Fruit fly (Drosophila melanogaster) whole organism, prepupa: ENCODE measurements around the gene CG33703.
A peak's percentile ranks its signal among the peaks of the same experiment; 100 is the strongest.

Experiments
- Blimp-1 ChIP-seq: fragments of 200-800 bp; sonication (Bioruptor generic); optimal IDR thresholded peaks from 3 replicates; lab custom pipeline; 2017; ENCODE audit warnings: missing biosample characterization, missing genetic modification characterization, mild to moderate bottlenecking, moderate library complexity, missing genetic modification reagents
- CG10631 ChIP-seq: fragments of 200-800 bp; sonication (Bioruptor generic); optimal IDR thresholded peaks from 2 replicates; lab custom pipeline; 2016; ENCODE audit warnings: missing biosample characterization, missing genetic modification characterization
- CG10669 ChIP-seq: fragments of 200-800 bp; sonication (Bioruptor generic); optimal IDR thresholded peaks from 3 replicates; lab custom pipeline; 2018; ENCODE audit warnings: missing biosample characterization, mild to moderate bottlenecking, missing genetic modification characterization, moderate library complexity
- CG11294 ChIP-seq: fragments of 200-800 bp; sonication (Bioruptor generic); IDR thresholded peaks from 2 replicates; pipeline ENCODE4 v1.3.6; 2022; ENCODE audit warnings: missing biosample characterization, missing genetic modification characterization
- CG11762 ChIP-seq: fragments of 200-800 bp; sonication (Bioruptor generic); optimal IDR thresholded peaks from 3 replicates; lab custom pipeline; 2016; ENCODE audit warnings: missing biosample characterization, missing genetic modification characterization; ENCODE audit not compliant: insufficient read depth
- CG15336 ChIP-seq: fragments of 200-800 bp; sonication (Bioruptor generic); IDR thresholded peaks from 2 replicates; pipeline ENCODE4 v1.3.6; 2022; ENCODE audit warnings: missing biosample characterization, missing genetic modification characterization
- CG1621 ChIP-seq: fragments of 200-800 bp; sonication (Bioruptor generic); optimal IDR thresholded peaks from 3 replicates; lab custom pipeline; 2018; ENCODE audit warnings: missing biosample characterization, mild to moderate bottlenecking, missing genetic modification characterization
- CG16779 ChIP-seq: fragments of 200-800 bp; sonication (Bioruptor generic); optimal IDR thresholded peaks from 3 replicates; lab custom pipeline; 2017; ENCODE audit warnings: missing biosample characterization, mild to moderate bottlenecking, missing genetic modification characterization
- CG3032 ChIP-seq: fragments of 200-800 bp; optimal IDR thresholded peaks from 2 replicates; lab custom pipeline; 2019; ENCODE audit warnings: missing biosample characterization, mild to moderate bottlenecking, missing genetic modification characterization, moderate library complexity
- CG31627 ChIP-seq: fragments of 200-800 bp; sonication (Bioruptor generic); optimal IDR thresholded peaks from 3 replicates; lab custom pipeline; 2016; ENCODE audit warnings: missing biosample characterization, missing genetic modification characterization
- CG32006 ChIP-seq: fragments of 200-800 bp; sonication (Bioruptor generic); optimal IDR thresholded peaks from 3 replicates; lab custom pipeline; 2017; ENCODE audit warnings: missing biosample characterization, mild to moderate bottlenecking, missing genetic modification characterization
- CG34406 ChIP-seq: fragments of 200-800 bp; sonication (Bioruptor generic); optimal IDR thresholded peaks from 3 replicates; lab custom pipeline; 2016; ENCODE audit warnings: missing biosample characterization, missing genetic modification characterization
- CG4318 ChIP-seq: fragments of 200-800 bp; sonication (Bioruptor generic); optimal IDR thresholded peaks from 3 replicates; lab custom pipeline; 2017; ENCODE audit warnings: missing biosample characterization, mild to moderate bottlenecking, missing genetic modification characterization
- CG6163 ChIP-seq: fragments of 200-800 bp; sonication (Bioruptor generic); IDR thresholded peaks from 3 replicates; pipeline ENCODE4 v1.3.6; 2022; ENCODE audit warnings: missing biosample characterization, missing genetic modification characterization
- CG6808 ChIP-seq: fragments of 200-800 bp; sonication (Bioruptor generic); optimal IDR thresholded peaks from 3 replicates; lab custom pipeline; 2017; ENCODE audit warnings: missing biosample characterization, missing genetic modification characterization, mild to moderate bottlenecking, moderate library complexity, missing genetic modification reagents
- CG6854 ChIP-seq: fragments of 200-800 bp; sonication (Bioruptor generic); optimal IDR thresholded peaks from 2 replicates; lab custom pipeline; 2017; ENCODE audit warnings: missing biosample characterization, mild to moderate bottlenecking, missing genetic modification characterization
- CG7368 ChIP-seq: fragments of 200-800 bp; sonication (Bioruptor generic); optimal IDR thresholded peaks from 3 replicates; lab custom pipeline; 2016; ENCODE audit warnings: missing biosample characterization, missing genetic modification characterization
- CG8319 ChIP-seq: fragments of 200-800 bp; sonication (Bioruptor generic); optimal IDR thresholded peaks from 3 replicates; lab custom pipeline; 2016; ENCODE audit warnings: missing biosample characterization, missing genetic modification characterization
- CG8632 ChIP-seq: fragments of 200-800 bp; sonication (Bioruptor generic); optimal IDR thresholded peaks from 3 replicates; lab custom pipeline; 2016; ENCODE audit warnings: missing biosample characterization, missing genetic modification characterization
- CG9139 ChIP-seq: fragments of 200-800 bp; sonication (Bioruptor generic); optimal IDR thresholded peaks from 3 replicates; lab custom pipeline; 2017; ENCODE audit warnings: missing biosample characterization, mild to moderate bottlenecking, missing genetic modification characterization
- Eip75B ChIP-seq: fragments of 200-800 bp; sonication (Bioruptor generic); optimal IDR thresholded peaks from 3 replicates; lab custom pipeline; 2016; ENCODE audit warnings: missing biosample characterization, missing genetic modification characterization
- Eip78C ChIP-seq: fragments of 200-800 bp; sonication (Bioruptor generic); peaks from one replicate; lab custom pipeline; 2016; ENCODE audit warnings: missing biosample characterization, missing genetic modification characterization
- Ets21C ChIP-seq: fragments of 200-800 bp; sonication (Bioruptor generic); optimal IDR thresholded peaks from 3 replicates; lab custom pipeline; 2016; ENCODE audit warnings: missing biosample characterization, missing genetic modification characterization
- Ets96B ChIP-seq: fragments of 200-800 bp; optimal IDR thresholded peaks from 2 replicates; lab custom pipeline; 2019; ENCODE audit warnings: missing biosample characterization, mild to moderate bottlenecking, missing genetic modification characterization, moderate library complexity
- Gug ChIP-seq: fragments of 200-800 bp; sonication (Bioruptor generic); IDR thresholded peaks from 2 replicates; pipeline ENCODE4 v1.3.6; 2022; ENCODE audit warnings: missing biosample characterization, missing genetic modification characterization
- Hr38 ChIP-seq: sonication (Bioruptor generic); optimal IDR thresholded peaks from 2 replicates; lab custom pipeline; 2016; ENCODE audit warnings: missing biosample characterization, missing genetic modification characterization
- Hr39 ChIP-seq: fragments of 200-800 bp; sonication (Bioruptor generic); optimal IDR thresholded peaks from 2 replicates; lab custom pipeline; 2016; ENCODE audit warnings: missing biosample characterization, missing genetic modification characterization
- Hr4 ChIP-seq: fragments of 200-800 bp; sonication (Bioruptor generic); optimal IDR thresholded peaks from 3 replicates; lab custom pipeline; 2016; ENCODE audit warnings: missing biosample characterization, missing genetic modification characterization
- Lpt ChIP-seq: fragments of 200-800 bp; sonication (Bioruptor generic); optimal IDR thresholded peaks from 3 replicates; lab custom pipeline; 2016; ENCODE audit warnings: missing biosample characterization, missing genetic modification characterization
- Met ChIP-seq: fragments of 200-800 bp; sonication (Bioruptor generic); optimal IDR thresholded peaks from 3 replicates; lab custom pipeline; 2016; ENCODE audit warnings: missing biosample characterization, missing genetic modification characterization
- OdsH ChIP-seq: fragments of 200-800 bp; sonication (Bioruptor generic); optimal IDR thresholded peaks from 3 replicates; lab custom pipeline; 2016; ENCODE audit warnings: missing biosample characterization, missing genetic modification characterization
- Smox ChIP-seq: fragments of 200-800 bp; sonication (Bioruptor generic); optimal IDR thresholded peaks from 3 replicates; lab custom pipeline; 2016; ENCODE audit warnings: missing biosample characterization, missing genetic modification characterization
- Sox102F ChIP-seq: fragments of 200-800 bp; sonication (Bioruptor generic); optimal IDR thresholded peaks from 2 replicates; lab custom pipeline; 2016; ENCODE audit warnings: missing biosample characterization, mild to moderate bottlenecking, missing genetic modification characterization
- Sox15 ChIP-seq: fragments of 200-800 bp; sonication (Bioruptor generic); optimal IDR thresholded peaks from 3 replicates; lab custom pipeline; 2016; ENCODE audit warnings: missing biosample characterization, missing genetic modification characterization
- acj6 ChIP-seq: fragments of 200-800 bp; sonication (Bioruptor generic); optimal IDR thresholded peaks from 3 replicates; lab custom pipeline; 2016; ENCODE audit warnings: missing biosample characterization, missing genetic modification characterization
- dsx ChIP-seq: fragments of 200-800 bp; optimal IDR thresholded peaks from 3 replicates; lab custom pipeline; 2019; ENCODE audit warnings: missing biosample characterization, mild to moderate bottlenecking, missing genetic modification characterization, moderate library complexity; ENCODE audit not compliant: poor library complexity, severe bottlenecking
- eg ChIP-seq: fragments of 200-800 bp; sonication (Bioruptor generic); IDR thresholded peaks from 3 replicates; pipeline ENCODE4 v1.3.6; 2022; ENCODE audit warnings: missing biosample characterization, missing genetic modification characterization
- fd59A ChIP-seq: fragments of 200-800 bp; sonication (Bioruptor generic); optimal IDR thresholded peaks from 2 replicates; lab custom pipeline; 2017; ENCODE audit warnings: missing biosample characterization, mild to moderate bottlenecking, missing genetic modification characterization, missing genetic modification reagents
- fd85E ChIP-seq: fragments of 200-800 bp; sonication (Bioruptor generic); optimal IDR thresholded peaks from 3 replicates; lab custom pipeline; 2016; ENCODE audit warnings: missing biosample characterization, missing genetic modification characterization
- fkh ChIP-seq: fragments of 200-800 bp; sonication (Bioruptor generic); optimal IDR thresholded peaks from 3 replicates; lab custom pipeline; 2017; ENCODE audit warnings: missing biosample characterization, mild to moderate bottlenecking, missing genetic modification characterization, moderate library complexity
- lz ChIP-seq: fragments of 200-800 bp; sonication (Bioruptor generic); optimal IDR thresholded peaks from 3 replicates; lab custom pipeline; 2016; ENCODE audit warnings: missing biosample characterization, missing genetic modification characterization
- net ChIP-seq: fragments of 200-800 bp; sonication (Bioruptor generic); optimal IDR thresholded peaks from 3 replicates; lab custom pipeline; 2016; ENCODE audit warnings: missing biosample characterization, missing genetic modification characterization
- pdm3 ChIP-seq: fragments of 200-800 bp; sonication (Bioruptor generic); optimal IDR thresholded peaks from 3 replicates; lab custom pipeline; 2016; ENCODE audit warnings: missing biosample characterization, missing genetic modification characterization
- salr ChIP-seq, 2 experiments: fragments of 200-800 bp; sonication (Bioruptor generic); optimal IDR thresholded peaks; 3 replicates each; lab custom pipeline; 2016 to 2018; ENCODE audit warnings: missing biosample characterization in 2 of 2, missing genetic modification characterization in 2 of 2, mild to moderate bottlenecking in 1 of 2
- spab ChIP-seq: fragments of 200-800 bp; sonication (Bioruptor generic); optimal IDR thresholded peaks from 2 replicates; lab custom pipeline; 2017; ENCODE audit warnings: missing biosample characterization, mild to moderate bottlenecking, missing genetic modification characterization, missing genetic modification reagents
- topi ChIP-seq: fragments of 200-800 bp; sonication (Bioruptor generic); optimal IDR thresholded peaks from 3 replicates; lab custom pipeline; 2016; ENCODE audit warnings: missing biosample characterization, missing genetic modification characterization

Gene CG33703

dm6 chr3L:9511287-9512256, 888 bp downstream of the CG33703 start, which contains the start of gene RpS9 (continued):
- TF ChIP-seq Lpt (GFP tag; lab: Kevin White, UChicago) (no peak), spab (GFP tag; lab: Kevin White, UChicago) (no peak), CG10631 (no peak), Hr39 (GFP tag; lab: Kevin White, UChicago) (no peak), OdsH (GFP tag; lab: Kevin White, UChicago) (peak; percentile 8), CG6854 (GFP tag; lab: Kevin White, UChicago) (peak; percentile 83), Ets21C (no peak), CG7368 (GFP tag; lab: Kevin White, UChicago) (no peak), pdm3 (peak; percentile 0), CG9139 (GFP tag; lab: Kevin White, UChicago) (no peak), topi (GFP tag; lab: Kevin White, UChicago) (peak; percentile 19), CG15336 (peak; percentile 36; the same call in 1 of the 2 replicates), lz (GFP tag; lab: Kevin White, UChicago) (no peak), fd85E (GFP tag; lab: Kevin White, UChicago) (no peak), fkh (GFP tag; lab: Kevin White, UChicago) (no peak), Sox102F (peak; percentile 34), Gug (no peak)

dm6 chr3L:9509037-9509830, 3.2 kb downstream of the CG33703 start, which contains the start of gene CG3408:
CG3408 (minus strand) TSS chr3L:9509583.
- TF ChIP-seq CG10631: no peak
- TF ChIP-seq acj6: no peak
- TF ChIP-seq spab (GFP tag; lab: Kevin White, UChicago): no peak
- TF ChIP-seq CG11762 (GFP tag; lab: Kevin White, UChicago): no peak
- TF ChIP-seq Eip78C (GFP tag; lab: Kevin White, UChicago): peak; percentile 79
- TF ChIP-seq CG6808 (GFP tag; lab: Kevin White, UChicago): peak; percentile 31
- TF ChIP-seq topi (GFP tag; lab: Kevin White, UChicago): peak; percentile 23
- no peak for TF ChIP-seq Blimp-1 (GFP tag; lab: Kevin White, UChicago)
- TF ChIP-seq CG6163 (GFP tag; lab: Robert Waterston, UW): peak; percentile 59; the same call in 2 of the 3 replicates
- TF ChIP-seq CG31627 (GFP tag; lab: Kevin White, UChicago): no peak
- TF ChIP-seq Smox (GFP tag; lab: Kevin White, UChicago): no peak
- no peak for TF ChIP-seq CG34406 (GFP tag; lab: Kevin White, UChicago)
- TF ChIP-seq CG4318 (GFP tag; lab: Kevin White, UChicago): no peak
- TF ChIP-seq CG3032 (tag; lab: Kevin White, UChicago): no peak
- TF ChIP-seq OdsH (GFP tag; lab: Kevin White, UChicago): no peak
- no peak for TF ChIP-seq CG8632 (GFP tag; lab: Kevin White, UChicago)
- 0 out of 2 replicates have a peak, but pooled peaks have one; percentile 28 for TF ChIP-seq CG11294
- peak; percentile 14 for TF ChIP-seq CG9139 (GFP tag; lab: Kevin White, UChicago)
- TF ChIP-seq salr (GFP tag; optimal IDR thresholded peaks at IDR 0.05; lab: Kevin White, UChicago): no peak
- TF ChIP-seq fd59A: no peak
- no peak for TF ChIP-seq CG8319 (GFP tag; lab: Kevin White, UChicago)
- no peak for TF ChIP-seq Hr4
- TF ChIP-seq CG7368 (GFP tag; lab: Kevin White, UChicago): no peak
- no peak for TF ChIP-seq net
- TF ChIP-seq dsx: peak; percentile 12
- TF ChIP-seq Eip75B: no peak
- TF ChIP-seq CG10669 (GFP tag; lab: Kevin White, UChicago): no peak
- peak; percentile 27 for TF ChIP-seq CG16779 (tag; lab: Kevin White, UChicago)
- peak; percentile 1 for TF ChIP-seq CG1621 (tag; lab: Kevin White, UChicago)
- TF ChIP-seq eg (GFP tag; lab: Robert Waterston, UW): no peak
- no peak for TF ChIP-seq Ets96B (tag; lab: Kevin White, UChicago)
- no peak for TF ChIP-seq Hr38 (GFP tag; lab: Kevin White, UChicago)
- TF ChIP-seq CG32006 (GFP tag; lab: Kevin White, UChicago): no peak
- TF ChIP-seq Sox15 (GFP tag; lab: Kevin White, UChicago): no peak
- peak; percentile 82 for TF ChIP-seq fkh (GFP tag; lab: Kevin White, UChicago)
- peak; percentile 4 for TF ChIP-seq Met (GFP tag; lab: Kevin White, UChicago)
